Worm (Caenorhabditis elegans) whole organism, early embryonic: Measurements from ENCODE around the gene mrps-5.

Source experiments
- aly-1 ChIP-seq: sonication (generic microtip); optimal IDR thresholded peaks from 2 replicates; lab custom pipeline; 2016; ENCODE audit warnings: missing genetic modification characterization, missing compliant biosample characterization
- ama-1 ChIP-seq: fragments of 150-350 bp; optimal IDR thresholded peaks from 2 replicates; lab custom pipeline; 2014
- flt-1 ChIP-seq: fragments of 200-800 bp; sonication (Bioruptor generic); IDR thresholded peaks from 2 replicates; pipeline ENCODE4 v1.3.6; 2022; ENCODE audit warnings: missing genetic modification characterization, missing compliant biosample characterization
- hmbx-1 ChIP-seq: sonication (generic microtip); optimal IDR thresholded peaks from 2 replicates; lab custom pipeline; 2016; ENCODE audit warnings: mild to moderate bottlenecking, missing genetic modification characterization, missing compliant biosample characterization
- hmg-4 ChIP-seq: fragments of 200-800 bp; sonication (Bioruptor generic); optimal IDR thresholded peaks from 2 replicates; lab custom pipeline; 2018; ENCODE audit warnings: mild to moderate bottlenecking, missing genetic modification characterization, missing compliant biosample characterization
- pes-1 ChIP-seq: fragments of 200-800 bp; sonication (Bioruptor generic); IDR thresholded peaks from 2 replicates; pipeline ENCODE4 v1.3.6; 2022; ENCODE audit warnings: missing genetic modification reagents, missing genetic modification characterization, missing compliant biosample characterization
- scrt-1 ChIP-seq: fragments of 200-800 bp; sonication (Bioruptor generic); IDR thresholded peaks from 2 replicates; pipeline ENCODE4 v1.3.6; 2022; ENCODE audit warnings: missing genetic modification characterization, missing compliant biosample characterization
- sea-1 ChIP-seq: fragments of 200-800 bp; sonication (Bioruptor generic); conservative IDR thresholded peaks from 2 replicates; pipeline ENCODE4 v1.3.6; 2022; ENCODE audit warnings: missing genetic modification characterization, missing compliant biosample characterization
- tbx-37 ChIP-seq: fragments of 200-800 bp; sonication (Bioruptor generic); conservative IDR thresholded peaks from 2 replicates; pipeline ENCODE4 v1.3.6; 2022; ENCODE audit warnings: missing genetic modification reagents, missing genetic modification characterization, missing compliant biosample characterization
- tra-4 ChIP-seq: sonication (generic microtip); optimal IDR thresholded peaks from 2 replicates; lab custom pipeline; 2017; ENCODE audit warnings: missing genetic modification characterization, missing compliant biosample characterization

DNA sequence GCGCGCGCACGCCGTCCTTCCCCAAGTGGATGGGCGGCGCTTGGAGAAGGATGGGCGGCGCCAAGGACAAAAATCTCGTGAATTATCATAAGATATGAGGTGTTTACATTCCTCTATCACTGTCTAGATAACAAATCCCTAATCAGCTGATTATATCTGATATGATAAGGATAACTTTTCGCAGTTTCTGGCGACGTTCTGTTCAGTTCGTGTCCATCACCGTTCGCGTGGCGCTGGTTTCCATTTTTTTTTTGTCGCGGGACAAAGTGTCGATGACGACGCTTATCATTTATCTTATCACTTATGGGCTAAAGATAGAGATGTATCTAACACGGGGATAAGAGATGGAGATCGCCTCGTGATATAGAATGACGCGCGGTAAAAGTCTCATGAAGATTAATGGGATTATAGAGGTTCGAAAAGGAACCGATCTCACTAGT, 10.0 kb upstream of the mrps-5 start:
- no peak for TF ChIP-seq ama-1
- no peak for TF ChIP-seq hmg-4 (GFP tag; lab: Kevin White, UChicago)
- TF ChIP-seq pes-1 (GFP tag; lab: Robert Waterston, UW), result no peak
- TF ChIP-seq scrt-1 (GFP tag; lab: Robert Waterston, UW), result no peak
- TF ChIP-seq tra-4, result no peak
- TF ChIP-seq aly-1 (tag; lab: Kevin White, UChicago), result no peak
- no peak for TF ChIP-seq hmbx-1 (tag; lab: Kevin White, UChicago)
- no peak for TF ChIP-seq flt-1 (GFP tag; lab: Robert Waterston, UW)
- no peak for TF ChIP-seq tbx-37 (GFP tag; lab: Robert Waterston, UW)
- TF ChIP-seq sea-1 (GFP tag; lab: Robert Waterston, UW), result no peak
